Worm (Caenorhabditis elegans) whole organism, young adult: ENCODE results near the gene srt-39.

ENCODE experiments used
- F39B2.1 ChIP-seq: fragments of 200-800 bp; sonication (Bioruptor generic); IDR thresholded peaks from 2 replicates; pipeline ENCODE4 v1.3.6; 2022; ENCODE audit warnings: missing genetic modification reagents, missing genetic modification characterization, missing compliant biosample characterization
- F57A8.1 ChIP-seq: fragments of 200-800 bp; sonication (Bioruptor generic); optimal IDR thresholded peaks from 2 replicates; lab custom pipeline; 2018; ENCODE audit warnings: mild to moderate bottlenecking, missing genetic modification characterization, moderate library complexity, missing compliant biosample characterization
- Y95B8A.8 ChIP-seq: fragments of 200-800 bp; sonication (Bioruptor generic); IDR thresholded peaks from 2 replicates; pipeline ENCODE4 v1.3.6; 2022; ENCODE audit warnings: missing genetic modification reagents, missing genetic modification characterization, missing compliant biosample characterization
- dpff-1 ChIP-seq: sonication (generic microtip); optimal IDR thresholded peaks from 2 replicates; lab custom pipeline; 2017; ENCODE audit warnings: mild to moderate bottlenecking, missing genetic modification characterization, missing compliant biosample characterization
- ekl-4 ChIP-seq: fragments of 200-800 bp; sonication (Bioruptor generic); IDR thresholded peaks from 2 replicates; pipeline ENCODE4 v1.3.6; 2022; ENCODE audit warnings: missing genetic modification reagents, missing genetic modification characterization, missing compliant biosample characterization
- lir-1 ChIP-seq: fragments of 200-800 bp; sonication (Bioruptor generic); conservative IDR thresholded peaks from 2 replicates; pipeline ENCODE4 v1.3.6; 2022; ENCODE audit warnings: missing genetic modification reagents, missing genetic modification characterization, missing compliant biosample characterization
- nhr-27 ChIP-seq: fragments of 200-800 bp; sonication (Bioruptor generic); optimal IDR thresholded peaks from 2 replicates; lab custom pipeline; 2018; ENCODE audit warnings: mild to moderate bottlenecking, missing genetic modification characterization, moderate library complexity, missing compliant biosample characterization
- pha-4 ChIP-seq: fragments of 150-350 bp; sonication (generic microtip); optimal IDR thresholded peaks from 2 replicates; lab custom pipeline; 2014; ENCODE audit warnings: missing biosample characterization, missing genetic modification reagents, missing genetic modification characterization
- snpc-1.1 ChIP-seq: sonication (generic microtip); optimal IDR thresholded peaks from 2 replicates; lab custom pipeline; 2017; ENCODE audit warnings: missing genetic modification characterization, mild to moderate bottlenecking, missing compliant biosample characterization, antibody characterized with exemption, moderate library complexity, missing genotype, missing genetic modification reagents; ENCODE audit not compliant: insufficient read depth
- xnd-1 ChIP-seq: sonication (generic microtip); optimal IDR thresholded peaks from 2 replicates; lab custom pipeline; 2016; ENCODE audit warnings: missing genotype, missing genetic modification reagents, missing genetic modification characterization, missing compliant biosample characterization

- TF ChIP-seq lir-1 (GFP tag; lab: Robert Waterston, UW) (no peak), snpc-1.1 (no peak), nhr-27 (tag; lab: Kevin White, UChicago) (no peak), pha-4 (tag; lab: Kevin White, UChicago) (no peak), F57A8.1 (no peak), dpff-1 (tag; lab: Kevin White, UChicago) (no peak), F39B2.1 (GFP tag; lab: Robert Waterston, UW) (no peak), ekl-4 (GFP tag; lab: Robert Waterston, UW) (no peak), Y95B8A.8 (GFP tag; lab: Robert Waterston, UW) (no peak), xnd-1 (tag; lab: Kevin White, UChicago) (no peak)
Observed at ce11 chrV:12528919-12529318, 44.2 kb downstream of the srt-39 start.
